Worm (Caenorhabditis elegans) whole organism, L2 larva: ENCODE measurements around the gene srxa-10.

Source experiments
- aly-2 ChIP-seq: fragments of 150-350 bp; optimal IDR thresholded peaks from 2 replicates; lab custom pipeline; 2014; ENCODE audit warnings: missing biosample characterization, missing genetic modification characterization
- crh-2 ChIP-seq: sonication (generic microtip); optimal IDR thresholded peaks from 2 replicates; lab custom pipeline; 2017; ENCODE audit warnings: missing biosample characterization, missing genetic modification characterization
- egl-27 ChIP-seq: sonication (generic microtip); optimal IDR thresholded peaks from 3 replicates; lab custom pipeline; 2017; ENCODE audit warnings: missing biosample characterization, missing genetic modification reagents, missing genetic modification characterization
- elt-3 ChIP-seq: sonication (generic microtip); optimal IDR thresholded peaks from 2 replicates; lab custom pipeline; 2017; ENCODE audit warnings: missing biosample characterization, missing genetic modification characterization
- mdl-1 ChIP-seq, 2 experiments: fragments of 150-350 bp in 1 of 2; sonication (generic microtip) in 1 of 2; optimal IDR thresholded peaks; 2 replicates each; lab custom pipeline; 2017; ENCODE audit warnings: missing biosample characterization in 2 of 2, missing genetic modification characterization in 2 of 2
- nhr-11 ChIP-seq: fragments of 150-350 bp; optimal IDR thresholded peaks from 2 replicates; lab custom pipeline; 2014; ENCODE audit warnings: missing biosample characterization, missing genetic modification characterization

- TF ChIP-seq egl-27, result no peak
- no peak for TF ChIP-seq aly-2 (tag; lab: Kevin White, UChicago)
- TF ChIP-seq nhr-11, result no peak
- no peak for TF ChIP-seq mdl-1 (tag; optimal IDR thresholded peaks at IDR 0.05; lab: Kevin White, UChicago)
- no peak for TF ChIP-seq elt-3
- no peak for TF ChIP-seq crh-2 (tag; lab: Kevin White, UChicago)
These were observed 13.8 kb downstream of the srxa-10 start, which contains the start of gene R10E11.6 for ce11 chrIII:9782483-9783081.
